Fruit fly (Drosophila melanogaster) whole organism, embryonic: ENCODE results near the gene CG15916.

Source experiments
- Atf3 ChIP-seq: fragments of 200-800 bp; sonication (Bioruptor generic); optimal IDR thresholded peaks from 3 replicates; lab custom pipeline; 2016; ENCODE audit warnings: missing biosample characterization, missing genetic modification characterization
- Awh ChIP-seq: fragments of 200-800 bp; sonication (Bioruptor generic); IDR thresholded peaks from 2 replicates; pipeline ENCODE4, ENCODE4 v1.3.6; 2022; ENCODE audit warnings: missing biosample characterization, missing genetic modification characterization
- CG10274 ChIP-seq: fragments of 200-800 bp; sonication (Bioruptor generic); optimal IDR thresholded peaks from 3 replicates; lab custom pipeline; 2017; ENCODE audit warnings: missing biosample characterization, mild to moderate bottlenecking, missing genetic modification characterization
- CG10565 ChIP-seq: fragments of 200-800 bp; sonication (Bioruptor generic); optimal IDR thresholded peaks from 3 replicates; lab custom pipeline; 2016; ENCODE audit warnings: missing biosample characterization, mild to moderate bottlenecking, missing genetic modification characterization
- CG10654 ChIP-seq: fragments of 200-800 bp; sonication (Bioruptor generic); optimal IDR thresholded peaks from 2 replicates; lab custom pipeline; 2016; ENCODE audit warnings: missing biosample characterization, missing genetic modification characterization
- CG11456 ChIP-seq: fragments of 200-800 bp; sonication (Bioruptor generic); IDR thresholded peaks from 3 replicates; pipeline ENCODE4 v1.3.6; 2022; ENCODE audit warnings: missing biosample characterization, missing genetic modification characterization
- CG13775 ChIP-seq: fragments of 200-800 bp; sonication (Bioruptor generic); optimal IDR thresholded peaks from 3 replicates; lab custom pipeline; 2017; ENCODE audit warnings: missing biosample characterization, mild to moderate bottlenecking, missing genetic modification characterization
- CG1647 ChIP-seq: fragments of 200-800 bp; sonication (Bioruptor generic); optimal IDR thresholded peaks from 3 replicates; lab custom pipeline; 2016; ENCODE audit warnings: missing biosample characterization, missing genetic modification characterization
- CG17802 ChIP-seq: fragments of 200-800 bp; sonication (Bioruptor generic); optimal IDR thresholded peaks from 2 replicates; lab custom pipeline; 2018; ENCODE audit warnings: missing biosample characterization, mild to moderate bottlenecking, missing genetic modification characterization, moderate library complexity
- CG3163 ChIP-seq: fragments of 200-800 bp; sonication (Bioruptor generic); optimal IDR thresholded peaks from 3 replicates; lab custom pipeline; 2016; ENCODE audit warnings: missing biosample characterization, missing genetic modification characterization
- CG4404 ChIP-seq: fragments of 200-800 bp; sonication (Bioruptor generic); IDR thresholded peaks from 2 replicates; pipeline ENCODE4 v1.3.6; 2022; ENCODE audit warnings: missing biosample characterization, missing genetic modification characterization
- CG4854 ChIP-seq: fragments of 200-800 bp; sonication (Bioruptor generic); optimal IDR thresholded peaks from 2 replicates; lab custom pipeline; 2016; ENCODE audit warnings: missing biosample characterization, missing genetic modification characterization, inconsistent platforms
- CG6791 ChIP-seq: fragments of 200-800 bp; sonication (Bioruptor generic); IDR thresholded peaks from 3 replicates; pipeline ENCODE4 v1.3.6; 2022; ENCODE audit warnings: missing biosample characterization, missing genetic modification characterization; ENCODE audit not compliant: partially characterized antibody
- CG7357 ChIP-seq: fragments of 200-800 bp; sonication (Bioruptor generic); IDR thresholded peaks from 3 replicates; pipeline ENCODE4 v1.3.6; 2022; ENCODE audit warnings: missing biosample characterization, missing genetic modification characterization
- CG7839 ChIP-seq: fragments of 200-800 bp; sonication (Bioruptor generic); optimal IDR thresholded peaks from 3 replicates; lab custom pipeline; 2018; ENCODE audit warnings: missing biosample characterization, mild to moderate bottlenecking, missing genetic modification characterization, moderate library complexity
- CG7987 ChIP-seq: fragments of 200-800 bp; sonication (Bioruptor generic); optimal IDR thresholded peaks from 2 replicates; lab custom pipeline; 2018; ENCODE audit warnings: missing biosample characterization, mild to moderate bottlenecking, missing genetic modification characterization, moderate library complexity
- CG8478 ChIP-seq: fragments of >200 bp; optimal IDR thresholded peaks from 2 replicates; lab custom pipeline; 2018
- CG9817 ChIP-seq: fragments of 200-800 bp; sonication (Bioruptor generic); optimal IDR thresholded peaks from 2 replicates; lab custom pipeline; 2018; ENCODE audit warnings: missing biosample characterization, mild to moderate bottlenecking, missing genetic modification characterization, moderate library complexity
- Chrac-16 ChIP-seq: fragments of 200-800 bp; sonication (Bioruptor generic); optimal IDR thresholded peaks from 3 replicates; lab custom pipeline; 2016; ENCODE audit warnings: missing biosample characterization, missing genetic modification characterization
- CoRest ChIP-seq: fragments of 200-800 bp; sonication (Bioruptor generic); optimal IDR thresholded peaks from 3 replicates; lab custom pipeline; 2018; ENCODE audit warnings: missing biosample characterization, mild to moderate bottlenecking, missing genetic modification characterization, moderate library complexity
- Dad ChIP-seq: fragments of 200-800 bp; sonication (Bioruptor generic); optimal IDR thresholded peaks from 3 replicates; lab custom pipeline; 2016; ENCODE audit warnings: missing biosample characterization, missing genetic modification characterization
- Dek ChIP-seq: fragments of 200-800 bp; sonication (Bioruptor generic); optimal IDR thresholded peaks from 3 replicates; lab custom pipeline; 2019; ENCODE audit warnings: missing biosample characterization, mild to moderate bottlenecking, missing genetic modification characterization, moderate library complexity
- Dip2 ChIP-seq: fragments of 200-800 bp; sonication (Bioruptor generic); IDR thresholded peaks from 2 replicates; pipeline ENCODE4 v1.3.6; 2022; ENCODE audit warnings: missing biosample characterization, missing genetic modification characterization
- E2f2 ChIP-seq: fragments of 200-800 bp; sonication (Bioruptor generic); IDR thresholded peaks from 2 replicates; pipeline ENCODE4 v1.3.6; 2022; ENCODE audit warnings: missing biosample characterization, missing genetic modification characterization
- Ets97D ChIP-seq: fragments of 200-800 bp; sonication (Bioruptor generic); optimal IDR thresholded peaks from 3 replicates; lab custom pipeline; 2016; ENCODE audit warnings: missing biosample characterization, missing genetic modification characterization
- HHEX ChIP-seq: fragments of 200-800 bp; sonication (Bioruptor generic); optimal IDR thresholded peaks from 3 replicates; lab custom pipeline; 2017; ENCODE audit warnings: missing biosample characterization, mild to moderate bottlenecking, missing genetic modification characterization, missing genetic modification reagents
- HmgD ChIP-seq: fragments of 200-800 bp; sonication (Bioruptor generic); optimal IDR thresholded peaks from 3 replicates; lab custom pipeline; 2016; ENCODE audit warnings: missing biosample characterization, missing genetic modification characterization
- Hr51 ChIP-seq, 2 experiments: fragments of 200-800 bp; sonication (Bioruptor generic); optimal IDR thresholded peaks; 2 replicates in 1 of 2; 3 replicates in 1 of 2; lab custom pipeline; 2016 to 2018; ENCODE audit warnings: missing biosample characterization in 2 of 2, missing genetic modification characterization in 2 of 2, mild to moderate bottlenecking in 1 of 2, moderate library complexity in 1 of 2
- Hr78 ChIP-seq, 2 experiments: fragments of 200-800 bp in 1 of 2; fragments of >200 bp in 1 of 2; sonication (Bioruptor generic) in 1 of 2; optimal IDR thresholded peaks; 2 replicates each; lab custom pipeline; 2017 to 2019; ENCODE audit warnings: missing biosample characterization in 2 of 2, missing genetic modification characterization in 2 of 2, mild to moderate bottlenecking in 1 of 2, moderate library complexity in 1 of 2
- Kr ChIP-seq: fragments of 200-800 bp; sonication (Bioruptor generic); optimal IDR thresholded peaks from 2 replicates; lab custom pipeline; 2017; ENCODE audit warnings: missing biosample characterization, mild to moderate bottlenecking, missing genetic modification characterization
- Pdp1 ChIP-seq, 2 experiments: fragments of 200-800 bp; sonication (Bioruptor generic); optimal IDR thresholded peaks; 3 replicates each; lab custom pipeline; 2016; ENCODE audit warnings: missing biosample characterization in 2 of 2, missing genetic modification characterization in 2 of 2, mild to moderate bottlenecking in 1 of 2, moderate library complexity in 1 of 2
- Rfx ChIP-seq: fragments of 200-800 bp; sonication (Bioruptor generic); IDR thresholded peaks from 2 replicates; pipeline ENCODE4 v1.3.6; 2022; ENCODE audit warnings: missing biosample characterization, missing genetic modification characterization
- Six4 ChIP-seq: fragments of 200-800 bp; sonication (Bioruptor generic); optimal IDR thresholded peaks from 2 replicates; lab custom pipeline; 2016; ENCODE audit warnings: missing biosample characterization, missing genetic modification characterization
- Taf1 ChIP-seq: fragments of 200-800 bp; sonication (Bioruptor generic); IDR thresholded peaks from 2 replicates; pipeline ENCODE4 v1.3.6; 2022; ENCODE audit warnings: missing biosample characterization, missing genetic modification characterization
- YL-1 ChIP-seq: fragments of 200-800 bp; sonication (Bioruptor generic); optimal IDR thresholded peaks from 3 replicates; lab custom pipeline; 2017; ENCODE audit warnings: missing biosample characterization, mild to moderate bottlenecking, missing genetic modification characterization
- abd-A ChIP-seq: fragments of 200-800 bp; sonication (Bioruptor generic); optimal IDR thresholded peaks from 3 replicates; lab custom pipeline; 2019; ENCODE audit warnings: missing biosample characterization, mild to moderate bottlenecking, missing genetic modification characterization, moderate library complexity
- dpn ChIP-seq, 2 experiments: fragments of 200-800 bp; sonication (Bioruptor generic); optimal IDR thresholded peaks; 3 replicates each; lab custom pipeline; 2016; ENCODE audit warnings: missing biosample characterization in 2 of 2, missing genetic modification characterization in 2 of 2
- ftz-f1 ChIP-seq: fragments of 200-800 bp; sonication (Bioruptor generic); optimal IDR thresholded peaks from 2 replicates; lab custom pipeline; 2016; ENCODE audit warnings: missing biosample characterization, missing genetic modification characterization
- hth ChIP-seq: fragments of >200 bp; optimal IDR thresholded peaks from 2 replicates; lab custom pipeline; 2017; ENCODE audit warnings: inconsistent platforms
- lab ChIP-seq: fragments of 200-800 bp; sonication (Bioruptor generic); optimal IDR thresholded peaks from 3 replicates; lab custom pipeline; 2017; ENCODE audit warnings: missing biosample characterization, missing genetic modification characterization, mild to moderate bottlenecking, moderate library complexity, missing genetic modification reagents
- onecut ChIP-seq: fragments of 200-800 bp; sonication (Bioruptor generic); IDR thresholded peaks from 2 replicates; pipeline ENCODE4 v1.3.6; 2022; ENCODE audit warnings: missing biosample characterization, missing genetic modification characterization
- org-1 ChIP-seq: fragments of 200-800 bp; sonication (Bioruptor generic); optimal IDR thresholded peaks from 2 replicates; lab custom pipeline; 2017; ENCODE audit warnings: missing biosample characterization, missing genetic modification characterization
- p53 ChIP-seq: fragments of 200-800 bp; sonication (Bioruptor generic); optimal IDR thresholded peaks from 2 replicates; lab custom pipeline; 2016; ENCODE audit warnings: missing biosample characterization, missing genetic modification characterization
- sc ChIP-seq, 3 experiments: fragments of >200 bp in 2 of 3; fragments of 200-800 bp in 1 of 3; sonication (Bioruptor generic) in 1 of 3; optimal IDR thresholded peaks; 2 replicates in 2 of 3; 3 replicates in 1 of 3; lab custom pipeline; 2017; ENCODE audit warnings: mild to moderate bottlenecking in 1 of 3, missing biosample characterization in 1 of 3, missing genetic modification characterization in 1 of 3, missing genetic modification reagents in 1 of 3
- tap ChIP-seq: fragments of 200-800 bp; optimal IDR thresholded peaks from 3 replicates; lab custom pipeline; 2019; ENCODE audit warnings: missing biosample characterization, mild to moderate bottlenecking, missing genetic modification characterization, moderate library complexity
- tll ChIP-seq, 2 experiments: fragments of 200-800 bp in 1 of 2; fragments of >200 bp in 1 of 2; sonication (Bioruptor generic) in 1 of 2; optimal IDR thresholded peaks; 2 replicates each; lab custom pipeline; 2017 to 2019; ENCODE audit warnings: missing biosample characterization in 2 of 2, missing genetic modification characterization in 2 of 2, mild to moderate bottlenecking in 1 of 2, moderate library complexity in 1 of 2
- tna ChIP-seq: fragments of 200-800 bp; sonication (Bioruptor generic); IDR thresholded peaks from 2 replicates; pipeline ENCODE4 v1.3.6; 2022; ENCODE audit warnings: missing biosample characterization, missing genetic modification characterization; ENCODE audit not compliant: partially characterized antibody
- ttk ChIP-seq: fragments of 200-800 bp; sonication (Bioruptor generic); IDR thresholded peaks from 2 replicates; pipeline ENCODE4 v2.1.2; 2022; ENCODE audit warnings: missing biosample characterization, missing genetic modification characterization

CG15916 gene

dm6 chrX:15889780-15890608 lies at the start of gene CG15916, which contains the start of gene MSBP (continued):
- TF ChIP-seq Rfx (GFP tag; lab: Robert Waterston, UW): peak; percentile 49; the same call in 1 of the 2 replicates
- TF ChIP-seq CG3163 (GFP tag; lab: Kevin White, UChicago): no peak
- TF ChIP-seq YL-1: no peak
- TF ChIP-seq tll (GFP tag; optimal IDR thresholded peaks at IDR 0.05; lab: Kevin White, UChicago): no peak
- TF ChIP-seq Kr (GFP tag; lab: Kevin White, UChicago): no peak
- no peak for TF ChIP-seq E2f2 (GFP tag; lab: Robert Waterston, UW)
- TF ChIP-seq ttk (GFP tag; lab: Robert Waterston, UW): no peak
- TF ChIP-seq CG11456 (GFP tag; lab: Robert Waterston, UW): no peak
- TF ChIP-seq CG8478 (lab: Kevin White, UChicago): no peak
- peak; percentile 50 for TF ChIP-seq CG13775 (GFP tag; lab: Kevin White, UChicago)
- peak; percentile 59 for TF ChIP-seq CG17802 (tag; lab: Kevin White, UChicago)
- TF ChIP-seq Dip2 (GFP tag; lab: Robert Waterston, UW): no peak
- TF ChIP-seq Dek (tag; lab: Kevin White, UChicago): peak; percentile 13
- TF ChIP-seq Pdp1 (GFP tag; optimal IDR thresholded peaks at IDR 0.05; lab: Kevin White, UChicago): no peak
- no peak for TF ChIP-seq ftz-f1 (GFP tag; lab: Kevin White, UChicago)
- no peak for TF ChIP-seq p53 (GFP tag; lab: Kevin White, UChicago)
- no peak for TF ChIP-seq onecut (GFP tag; lab: Robert Waterston, UW)
- no peak for TF ChIP-seq org-1
- no peak for TF ChIP-seq Dad (GFP tag; lab: Kevin White, UChicago)
- TF ChIP-seq CG10274 (GFP tag; lab: Kevin White, UChicago): no peak
- peak in 1 of 2 experiments; percentile 87 for TF ChIP-seq Hr78 (GFP tag; optimal IDR thresholded peaks at IDR 0.05; lab: Kevin White, UChicago)
- no peak for TF ChIP-seq tap (tag; lab: Kevin White, UChicago)
- TF ChIP-seq CG1647 (GFP tag; lab: Kevin White, UChicago): no peak
- TF ChIP-seq Hr51 (GFP tag; optimal IDR thresholded peaks at IDR 0.05; lab: Kevin White, UChicago): peak in 1 of 2 experiments; percentile 20
- no peak for TF ChIP-seq CG6791 (GFP tag; lab: Robert Waterston, UW)
- TF ChIP-seq CG10565 (GFP tag; lab: Kevin White, UChicago): no peak
- TF ChIP-seq abd-A (tag; lab: Kevin White, UChicago): no peak
- TF ChIP-seq HmgD: no peak
- peak; percentile 26 for TF ChIP-seq Six4 (GFP tag; lab: Kevin White, UChicago)
- no peak for TF ChIP-seq tna (GFP tag; lab: Robert Waterston, UW)
- TF ChIP-seq CG7357: peak; percentile 92
- no peak for TF ChIP-seq dpn (GFP tag; optimal IDR thresholded peaks at IDR 0.05; lab: Kevin White, UChicago)
- TF ChIP-seq Chrac-16 (GFP tag; lab: Kevin White, UChicago): peak; percentile 26
- TF ChIP-seq CG4404 (GFP tag; lab: Robert Waterston, UW): no peak
- TF ChIP-seq HHEX: no peak
- TF ChIP-seq CG7987 (GFP tag; lab: Kevin White, UChicago): no peak
- TF ChIP-seq CG10654 (GFP tag; lab: Kevin White, UChicago): no peak
- TF ChIP-seq CG7839 (tag; lab: Kevin White, UChicago): peak; percentile 45
- no peak for TF ChIP-seq CG4854 (GFP tag; lab: Kevin White, UChicago)
- TF ChIP-seq Taf1 (GFP tag; lab: Robert Waterston, UW): 0 out of 2 replicates have a peak, but pooled peaks have one; percentile 8
- no peak for TF ChIP-seq CG9817 (tag; lab: Kevin White, UChicago)
- no peak for TF ChIP-seq Ets97D
- TF ChIP-seq hth (lab: Kevin White, UChicago): no peak
- no peak for TF ChIP-seq Atf3 (GFP tag; lab: Kevin White, UChicago)
- TF ChIP-seq sc (optimal IDR thresholded peaks at IDR 0.05; lab: Kevin White, UChicago): no peak
- TF ChIP-seq sc (GFP tag; optimal IDR thresholded peaks at IDR 0.05; lab: Kevin White, UChicago): peak; percentile 8
- peak; percentile 73 for TF ChIP-seq CoRest (tag; lab: Kevin White, UChicago)
- TF ChIP-seq Awh (GFP tag; lab: Robert Waterston, UW): no peak
- TF ChIP-seq lab (GFP tag; lab: Kevin White, UChicago): no peak
